Worm (Caenorhabditis elegans): Measurements from ENCODE around the gene Y53F4B.23.

- TF ChIP-seq ama-1 (optimal IDR thresholded peaks at IDR 0.05) (no peak), ama-1 (GFP tag; optimal IDR thresholded peaks at IDR 0.05) (no peak), aptf-3 (GFP tag; IDR thresholded peaks at IDR 0.05) (no peak), snpc-4 (GFP tag; optimal IDR thresholded peaks at IDR 0.05) (no peak), snpc-4 (tag; optimal IDR thresholded peaks at IDR 0.05) (no peak), K11D2.4 (GFP tag; IDR thresholded peaks at IDR 0.05) (no peak), unc-62 (GFP tag; optimal IDR thresholded peaks at IDR 0.05) (no peak), C17E4.6 (GFP tag; IDR thresholded peaks at IDR 0.05) (no peak), zim-3 (tag; optimal IDR thresholded peaks at IDR 0.05) (no peak), F22D6.2 (tag; optimal IDR thresholded peaks at IDR 0.05) (no peak), nfyb-1 (GFP tag; IDR thresholded peaks at IDR 0.05) (no peak), nhr-27 (tag; optimal IDR thresholded peaks at IDR 0.05) (no peak), lin-54 (GFP tag; optimal IDR thresholded peaks at IDR 0.05) (no peak), ztf-22 (GFP tag; optimal IDR thresholded peaks at IDR 0.05) (no peak)
These were observed 34.4 kb upstream of the Y53F4B.23 start, which contains the start of gene Y53F4B.21 for ce11 chrII:15089896-15090230.
